Worm (Caenorhabditis elegans) whole organism, early embryonic: ENCODE measurements around the gene clec-182.

ENCODE experiments used
- B0310.2 ChIP-seq: sonication (generic microtip); optimal IDR thresholded peaks from 2 replicates; lab custom pipeline; 2016; ENCODE audit warnings: mild to moderate bottlenecking, missing genetic modification characterization, missing compliant biosample characterization
- F13C5.2 ChIP-seq: sonication (generic microtip); optimal IDR thresholded peaks from 2 replicates; lab custom pipeline; 2017; ENCODE audit warnings: mild to moderate bottlenecking, missing genetic modification characterization, inconsistent platforms, missing compliant biosample characterization
- aly-1 ChIP-seq: sonication (generic microtip); optimal IDR thresholded peaks from 2 replicates; lab custom pipeline; 2016; ENCODE audit warnings: missing genetic modification characterization, missing compliant biosample characterization
- ama-1 ChIP-seq: fragments of 150-350 bp; optimal IDR thresholded peaks from 2 replicates; lab custom pipeline; 2014
- ceh-13 ChIP-seq: fragments of 200-800 bp; sonication (Bioruptor generic); optimal IDR thresholded peaks from 2 replicates; lab custom pipeline; 2018; ENCODE audit warnings: mild to moderate bottlenecking, missing genetic modification characterization, missing compliant biosample characterization
- ceh-36 ChIP-seq: sonication (generic microtip); optimal IDR thresholded peaks from 2 replicates; lab custom pipeline; 2016; ENCODE audit warnings: missing genetic modification characterization, inconsistent platforms, missing compliant biosample characterization
- ets-7 ChIP-seq: sonication (generic microtip); optimal IDR thresholded peaks from 2 replicates; lab custom pipeline; 2016; ENCODE audit warnings: missing genotype, missing genetic modification characterization, missing compliant biosample characterization
- flt-1 ChIP-seq: fragments of 200-800 bp; sonication (Bioruptor generic); IDR thresholded peaks from 2 replicates; pipeline ENCODE4 v1.3.6; 2022; ENCODE audit warnings: missing genetic modification characterization, missing compliant biosample characterization
- hmbx-1 ChIP-seq: sonication (generic microtip); optimal IDR thresholded peaks from 2 replicates; lab custom pipeline; 2016; ENCODE audit warnings: mild to moderate bottlenecking, missing genetic modification characterization, missing compliant biosample characterization
- hmg-4 ChIP-seq: fragments of 200-800 bp; sonication (Bioruptor generic); optimal IDR thresholded peaks from 2 replicates; lab custom pipeline; 2018; ENCODE audit warnings: mild to moderate bottlenecking, missing genetic modification characterization, missing compliant biosample characterization
- hnd-1 ChIP-seq: sonication (generic microtip); optimal IDR thresholded peaks from 2 replicates; lab custom pipeline; 2016; ENCODE audit warnings: missing genetic modification characterization, missing compliant biosample characterization
- pes-1 ChIP-seq: fragments of 200-800 bp; sonication (Bioruptor generic); IDR thresholded peaks from 2 replicates; pipeline ENCODE4 v1.3.6; 2022; ENCODE audit warnings: missing genetic modification reagents, missing genetic modification characterization, missing compliant biosample characterization
- scrt-1 ChIP-seq: fragments of 200-800 bp; sonication (Bioruptor generic); IDR thresholded peaks from 2 replicates; pipeline ENCODE4 v1.3.6; 2022; ENCODE audit warnings: missing genetic modification characterization, missing compliant biosample characterization
- sea-1 ChIP-seq: fragments of 200-800 bp; sonication (Bioruptor generic); conservative IDR thresholded peaks from 2 replicates; pipeline ENCODE4 v1.3.6; 2022; ENCODE audit warnings: missing genetic modification characterization, missing compliant biosample characterization
- tbx-11 ChIP-seq: fragments of 200-800 bp; sonication (Bioruptor generic); IDR thresholded peaks from 2 replicates; pipeline ENCODE4 v1.3.6; 2022; ENCODE audit warnings: missing genetic modification characterization, missing compliant biosample characterization
- tbx-37 ChIP-seq: fragments of 200-800 bp; sonication (Bioruptor generic); conservative IDR thresholded peaks from 2 replicates; pipeline ENCODE4 v1.3.6; 2022; ENCODE audit warnings: missing genetic modification reagents, missing genetic modification characterization, missing compliant biosample characterization
- tra-4 ChIP-seq: sonication (generic microtip); optimal IDR thresholded peaks from 2 replicates; lab custom pipeline; 2017; ENCODE audit warnings: missing genetic modification characterization, missing compliant biosample characterization

Gene clec-182

DNA sequence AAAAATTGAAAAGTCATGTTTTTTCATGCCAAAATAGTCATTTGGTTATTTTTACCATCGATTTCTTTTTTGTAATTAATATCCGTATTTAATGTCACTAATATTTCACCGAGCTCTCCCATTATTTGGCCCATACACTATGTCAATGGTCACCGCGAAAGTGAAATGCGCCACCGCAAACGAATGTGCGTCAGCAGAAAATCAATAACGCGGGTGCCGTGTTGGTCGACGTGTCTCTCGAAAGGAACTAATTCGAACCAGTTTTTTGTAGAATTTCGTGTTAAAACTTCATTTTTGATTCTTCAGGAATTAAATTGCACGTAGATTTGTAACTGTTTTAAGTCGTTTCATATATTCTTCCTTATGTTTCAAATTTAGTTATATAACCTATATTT lies 28.4 kb upstream of the clec-182 start:
- no peak for TF ChIP-seq B0310.2 (tag; lab: Kevin White, UChicago)
- TF ChIP-seq aly-1 (tag; lab: Kevin White, UChicago) = no peak
- 0 out of 2 replicates have a peak, but pooled peaks have one; percentile 33 for TF ChIP-seq scrt-1 (GFP tag; lab: Robert Waterston, UW)
- no peak for TF ChIP-seq tra-4 (tag; lab: Kevin White, UChicago)
- TF ChIP-seq F13C5.2 (tag; lab: Kevin White, UChicago) = peak; percentile 35
- 0 out of 2 replicates have a peak, but pooled peaks have one; percentile 14 for TF ChIP-seq tbx-37 (GFP tag; lab: Robert Waterston, UW)
- no peak for TF ChIP-seq flt-1
- TF ChIP-seq pes-1 (GFP tag; lab: Robert Waterston, UW) = no peak
- TF ChIP-seq ceh-13 (GFP tag; lab: Kevin White, UChicago) = no peak
- TF ChIP-seq hmbx-1 = no peak
- no peak for TF ChIP-seq sea-1 (GFP tag; lab: Robert Waterston, UW)
- no peak for TF ChIP-seq ets-7

DNA sequence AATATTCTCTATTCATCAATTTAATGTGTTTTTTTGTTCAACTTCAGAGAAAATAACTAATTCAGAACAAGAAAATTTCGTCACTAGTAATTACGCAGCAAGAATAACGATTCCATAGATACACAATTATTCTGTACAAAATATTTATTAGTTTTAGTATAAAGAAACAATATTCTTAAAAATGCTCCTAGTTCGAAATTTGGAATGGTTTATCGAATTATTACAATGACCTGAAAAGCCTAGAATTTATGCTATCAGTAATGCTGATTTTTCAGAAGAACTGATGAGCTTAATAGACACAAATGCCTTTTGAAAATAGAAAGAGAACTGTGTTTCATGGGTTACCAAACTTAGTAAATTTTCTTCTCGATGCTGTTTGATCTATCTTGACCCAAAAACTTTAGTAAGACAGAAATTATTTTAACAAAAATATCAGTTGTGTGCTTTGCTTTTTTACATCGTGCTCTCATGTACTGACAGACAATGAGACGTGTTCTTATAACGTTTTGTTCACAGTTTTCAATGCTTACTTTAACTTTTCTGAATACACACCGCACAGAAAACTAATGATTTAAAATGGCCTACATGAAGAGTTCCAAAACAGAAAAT lies 27.9 kb upstream of the clec-182 start:
- TF ChIP-seq B0310.2 (tag; lab: Kevin White, UChicago) (no peak), hnd-1 (tag; lab: Kevin White, UChicago) (no peak), sea-1 (GFP tag; lab: Robert Waterston, UW) (no peak), scrt-1 (GFP tag; lab: Robert Waterston, UW) (no peak), pes-1 (GFP tag; lab: Robert Waterston, UW) (no peak), F13C5.2 (tag; lab: Kevin White, UChicago) (no peak), hmg-4 (GFP tag; lab: Kevin White, UChicago) (no peak), ama-1 (no peak), aly-1 (tag; lab: Kevin White, UChicago) (no peak)

DNA sequence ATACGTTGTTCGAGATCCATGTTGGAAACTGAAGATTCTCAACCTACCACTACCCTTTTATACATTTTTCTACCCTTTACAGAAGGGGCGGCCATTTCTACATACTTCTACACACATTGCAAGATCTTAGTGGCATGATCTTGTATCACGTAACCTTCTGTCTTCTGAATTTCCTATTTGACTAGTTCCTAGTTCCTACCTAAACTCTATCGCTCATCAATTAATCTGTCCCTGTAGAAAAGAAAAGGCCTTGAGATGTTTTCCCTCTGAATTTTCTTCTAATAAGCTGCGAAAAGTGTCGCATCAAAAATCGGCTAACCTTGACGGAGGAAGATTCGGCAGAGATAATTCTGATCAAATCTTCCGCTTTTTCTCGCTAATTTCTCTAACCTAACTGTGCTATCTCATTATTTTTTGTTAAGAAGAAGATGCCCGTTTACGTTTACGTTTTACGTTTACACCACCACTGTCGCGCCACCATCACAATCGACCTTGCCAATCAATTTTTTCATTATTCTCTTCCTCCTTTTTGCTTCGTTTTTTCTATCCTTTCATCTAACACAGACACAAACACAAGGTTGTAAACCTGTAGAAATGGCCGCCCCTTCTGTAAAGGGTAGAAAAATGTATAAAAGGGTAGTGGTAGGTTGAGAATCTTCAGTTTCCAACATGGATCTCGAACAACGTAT lies 26.1 kb upstream of the clec-182 start, which contains the start of the genes col-117 and col-3:
Gene col-117 (minus strand): TSS at position 51 of the 689 bp plus-strand sequence.
Gene col-3 (plus strand): TSS at position 639 of the 689 bp plus-strand sequence.
- TF ChIP-seq ceh-36 (tag; lab: Kevin White, UChicago) (no peak), pes-1 (GFP tag; lab: Robert Waterston, UW) (no peak), ets-7 (no peak), tbx-11 (GFP tag; lab: Robert Waterston, UW) (no peak), flt-1 (no peak), F13C5.2 (tag; lab: Kevin White, UChicago) (no peak), B0310.2 (tag; lab: Kevin White, UChicago) (no peak), tra-4 (tag; lab: Kevin White, UChicago) (no peak), hmg-4 (GFP tag; lab: Kevin White, UChicago) (no peak), ceh-13 (GFP tag; lab: Kevin White, UChicago) (no peak), hmbx-1 (no peak), scrt-1 (GFP tag; lab: Robert Waterston, UW) (no peak), hnd-1 (tag; lab: Kevin White, UChicago) (no peak), sea-1 (GFP tag; lab: Robert Waterston, UW) (no peak), ama-1 (no peak), aly-1 (tag; lab: Kevin White, UChicago) (no peak), tbx-37 (GFP tag; lab: Robert Waterston, UW) (no peak)

- TF ChIP-seq hmg-4 (GFP tag; lab: Kevin White, UChicago) = no peak
- no peak for TF ChIP-seq hmbx-1
- TF ChIP-seq tbx-11 (GFP tag; lab: Robert Waterston, UW) = no peak
- no peak for TF ChIP-seq scrt-1 (GFP tag; lab: Robert Waterston, UW)
- no peak for TF ChIP-seq ama-1
- no peak for TF ChIP-seq pes-1 (GFP tag; lab: Robert Waterston, UW)
- no peak for TF ChIP-seq B0310.2 (tag; lab: Kevin White, UChicago)
- TF ChIP-seq hnd-1 (tag; lab: Kevin White, UChicago) = no peak
- TF ChIP-seq ets-7 = no peak
- no peak for TF ChIP-seq tra-4 (tag; lab: Kevin White, UChicago)
- TF ChIP-seq ceh-13 (GFP tag; lab: Kevin White, UChicago) = no peak
- no peak for TF ChIP-seq F13C5.2 (tag; lab: Kevin White, UChicago)
- TF ChIP-seq aly-1 (tag; lab: Kevin White, UChicago) = no peak
- TF ChIP-seq tbx-37 (GFP tag; lab: Robert Waterston, UW) = no peak
Observed at ce11 chrIV:8822598-8822997, 24.4 kb upstream of the clec-182 start.

ce11 chrIV:8821147-8821546 lies 23.0 kb upstream of the clec-182 start, which contains the start of gene T28C6.5:
T28C6.5 (plus strand) TSS chrIV:8821447.
- TF ChIP-seq hnd-1 (tag; lab: Kevin White, UChicago) (no peak), sea-1 (GFP tag; lab: Robert Waterston, UW) (no peak), flt-1 (no peak), ets-7 (no peak), tbx-37 (GFP tag; lab: Robert Waterston, UW) (no peak), ceh-36 (tag; lab: Kevin White, UChicago) (no peak)

- TF ChIP-seq tbx-37 (GFP tag; lab: Robert Waterston, UW) = no peak
- no peak for TF ChIP-seq tbx-11 (GFP tag; lab: Robert Waterston, UW)
- no peak for TF ChIP-seq aly-1 (tag; lab: Kevin White, UChicago)
- no peak for TF ChIP-seq ama-1
- no peak for TF ChIP-seq hmg-4 (GFP tag; lab: Kevin White, UChicago)
- no peak for TF ChIP-seq hmbx-1
- TF ChIP-seq B0310.2 (tag; lab: Kevin White, UChicago) = no peak
- no peak for TF ChIP-seq scrt-1 (GFP tag; lab: Robert Waterston, UW)
- TF ChIP-seq ceh-13 (GFP tag; lab: Kevin White, UChicago) = no peak
- TF ChIP-seq pes-1 (GFP tag; lab: Robert Waterston, UW) = no peak
- TF ChIP-seq ets-7 = no peak
- no peak for TF ChIP-seq hnd-1 (tag; lab: Kevin White, UChicago)
- TF ChIP-seq tra-4 (tag; lab: Kevin White, UChicago) = no peak
- no peak for TF ChIP-seq F13C5.2 (tag; lab: Kevin White, UChicago)
- no peak for TF ChIP-seq flt-1
- TF ChIP-seq ceh-36 (tag; lab: Kevin White, UChicago) = no peak
- TF ChIP-seq sea-1 (GFP tag; lab: Robert Waterston, UW) = no peak
Observed at ce11 chrIV:8820041-8820440, 21.9 kb upstream of the clec-182 start, which contains the start of gene T28C6.3. T28C6.3 (plus strand) TSS chrIV:8820341.
